Fruit fly (Drosophila melanogaster) whole organism, embryonic: ENCODE data around the gene CG34453.

Source experiments
- ATbp ChIP-seq: fragments of 200-800 bp; sonication (Bioruptor generic); optimal IDR thresholded peaks from 2 replicates; lab custom pipeline; 2017; ENCODE audit warnings: missing biosample characterization, mild to moderate bottlenecking, missing genetic modification characterization, missing genetic modification reagents
- B-H1 ChIP-seq: fragments of 200-800 bp; sonication (Bioruptor generic); IDR thresholded peaks from 3 replicates; pipeline ENCODE4 v1.3.6; 2022; ENCODE audit warnings: missing biosample characterization, missing genetic modification characterization
- CG12236 ChIP-seq: fragments of 200-800 bp; sonication (Bioruptor generic); optimal IDR thresholded peaks from 2 replicates; lab custom pipeline; 2016; ENCODE audit warnings: missing biosample characterization, missing genetic modification characterization
- CG12391 ChIP-seq: fragments of 200-800 bp; sonication (Bioruptor generic); optimal IDR thresholded peaks from 3 replicates; lab custom pipeline; 2018; ENCODE audit warnings: missing biosample characterization, mild to moderate bottlenecking, missing genetic modification characterization, moderate library complexity
- CG12659 ChIP-seq: fragments of 200-800 bp; sonication (Bioruptor generic); optimal IDR thresholded peaks from 3 replicates; lab custom pipeline; 2017; ENCODE audit warnings: mild to moderate bottlenecking, missing biosample characterization, missing genetic modification reagents, missing genetic modification characterization
- CG12942 ChIP-seq: fragments of 200-800 bp; sonication (Bioruptor generic); optimal IDR thresholded peaks from 3 replicates; lab custom pipeline; 2016; ENCODE audit warnings: missing biosample characterization, missing genetic modification characterization
- CG14710 ChIP-seq: fragments of 200-800 bp; sonication (Bioruptor generic); optimal IDR thresholded peaks from 3 replicates; lab custom pipeline; 2019; ENCODE audit warnings: missing biosample characterization, mild to moderate bottlenecking, missing genetic modification characterization, moderate library complexity
- CG17328 ChIP-seq: fragments of 200-800 bp; sonication (Bioruptor generic); IDR thresholded peaks from 2 replicates; pipeline ENCODE4 v1.3.6; 2022; ENCODE audit warnings: missing biosample characterization, missing genetic modification characterization
- CG18011 ChIP-seq: fragments of 200-800 bp; sonication (Bioruptor generic); optimal IDR thresholded peaks from 2 replicates; lab custom pipeline; 2017; ENCODE audit warnings: missing biosample characterization, missing genetic modification characterization, mild to moderate bottlenecking, moderate library complexity, missing genotype
- CG18764 ChIP-seq: fragments of 200-800 bp; sonication (Bioruptor generic); optimal IDR thresholded peaks from 3 replicates; lab custom pipeline; 2016; ENCODE audit warnings: missing biosample characterization, missing genetic modification characterization
- CG2875 ChIP-seq: fragments of 200-800 bp; sonication (Bioruptor generic); optimal IDR thresholded peaks from 2 replicates; lab custom pipeline; 2017; ENCODE audit warnings: missing biosample characterization, mild to moderate bottlenecking, missing genetic modification characterization, missing genetic modification reagents
- CG31441 ChIP-seq: fragments of 200-800 bp; sonication (Bioruptor generic); IDR thresholded peaks from 2 replicates; pipeline ENCODE4 v1.3.6; 2022; ENCODE audit warnings: missing biosample characterization, missing genetic modification characterization
- CG32767 ChIP-seq: fragments of 200-800 bp; sonication (Bioruptor generic); IDR thresholded peaks from 2 replicates; pipeline ENCODE4 v1.3.6; 2022; ENCODE audit warnings: missing biosample characterization, missing genetic modification characterization
- CG3847 ChIP-seq: fragments of 200-800 bp; sonication (Bioruptor generic); IDR thresholded peaks from 2 replicates; pipeline ENCODE4 v1.3.6; 2022; ENCODE audit warnings: missing biosample characterization, missing genetic modification characterization
- CG42726 ChIP-seq: fragments of 200-800 bp; sonication (Bioruptor generic); IDR thresholded peaks from 2 replicates; pipeline ENCODE4 v1.3.6; 2022; ENCODE audit warnings: missing biosample characterization, missing genetic modification characterization; ENCODE audit not compliant: partially characterized antibody
- CG6654 ChIP-seq: fragments of 200-800 bp; sonication (Bioruptor generic); optimal IDR thresholded peaks from 2 replicates; lab custom pipeline; 2017; ENCODE audit warnings: missing biosample characterization, mild to moderate bottlenecking, missing genetic modification characterization
- CG7357 ChIP-seq: fragments of 200-800 bp; sonication (Bioruptor generic); IDR thresholded peaks from 3 replicates; pipeline ENCODE4 v1.3.6; 2022; ENCODE audit warnings: missing biosample characterization, missing genetic modification characterization
- CG7556 ChIP-seq: fragments of 200-800 bp; sonication (Bioruptor generic); optimal IDR thresholded peaks from 2 replicates; lab custom pipeline; 2017; ENCODE audit warnings: missing biosample characterization, mild to moderate bottlenecking, missing genetic modification characterization
- CG8944 ChIP-seq: fragments of 200-800 bp; sonication (Bioruptor generic); optimal IDR thresholded peaks from 3 replicates; lab custom pipeline; 2016; ENCODE audit warnings: missing biosample characterization, missing genetic modification characterization
- CG9437 ChIP-seq: fragments of 200-800 bp; sonication (Bioruptor generic); optimal IDR thresholded peaks from 2 replicates; lab custom pipeline; 2018; ENCODE audit warnings: missing biosample characterization, mild to moderate bottlenecking, missing genetic modification characterization
- CG9932 ChIP-seq: fragments of 200-800 bp; sonication (Bioruptor generic); IDR thresholded peaks from 2 replicates; pipeline ENCODE4 v1.3.6; 2022; ENCODE audit warnings: missing biosample characterization, missing genetic modification characterization
- Camta ChIP-seq: fragments of 200-800 bp; sonication (Bioruptor generic); optimal IDR thresholded peaks from 2 replicates; lab custom pipeline; 2016; ENCODE audit warnings: missing biosample characterization, missing genetic modification characterization
- D19B ChIP-seq: fragments of 200-800 bp; sonication (Bioruptor generic); optimal IDR thresholded peaks from 2 replicates; lab custom pipeline; 2017; ENCODE audit warnings: missing biosample characterization, mild to moderate bottlenecking, missing genetic modification characterization
- Dip3 ChIP-seq: fragments of 200-800 bp; sonication (Bioruptor generic); optimal IDR thresholded peaks from 3 replicates; lab custom pipeline; 2016; ENCODE audit warnings: missing biosample characterization, missing genetic modification characterization
- Elba2 ChIP-seq: fragments of 200-800 bp; sonication (Bioruptor generic); optimal IDR thresholded peaks from 3 replicates; lab custom pipeline; 2016; ENCODE audit warnings: missing biosample characterization, missing genetic modification characterization
- Ets65A ChIP-seq: fragments of 200-800 bp; sonication (Bioruptor generic); peaks from one replicate; lab custom pipeline; 2016; ENCODE audit warnings: missing biosample characterization, missing genetic modification characterization
- H2.0 ChIP-seq: fragments of 200-800 bp; sonication (Bioruptor generic); IDR thresholded peaks from 2 replicates; pipeline ENCODE4 v1.3.6; 2022; ENCODE audit warnings: missing biosample characterization, missing genetic modification characterization
- HLH54F ChIP-seq: fragments of 200-800 bp; sonication (Bioruptor generic); optimal IDR thresholded peaks from 3 replicates; lab custom pipeline; 2016; ENCODE audit warnings: missing biosample characterization, missing genetic modification characterization
- Mes4 ChIP-seq: fragments of 200-800 bp; sonication (Bioruptor generic); optimal IDR thresholded peaks from 2 replicates; lab custom pipeline; 2016; ENCODE audit warnings: missing biosample characterization, missing genetic modification characterization
- Six4 ChIP-seq: fragments of 200-800 bp; sonication (Bioruptor generic); optimal IDR thresholded peaks from 2 replicates; lab custom pipeline; 2016; ENCODE audit warnings: missing biosample characterization, missing genetic modification characterization
- Xrp1 ChIP-seq: fragments of 200-800 bp; sonication (Bioruptor generic); IDR thresholded peaks from 2 replicates; pipeline ENCODE4 v1.3.6; 2022; ENCODE audit warnings: missing biosample characterization, missing genetic modification characterization
- crc ChIP-seq: fragments of 200-800 bp; sonication (Bioruptor generic); optimal IDR thresholded peaks from 2 replicates; lab custom pipeline; 2016; ENCODE audit warnings: missing biosample characterization, missing genetic modification characterization
- dpn ChIP-seq, 2 experiments: fragments of 200-800 bp; sonication (Bioruptor generic); optimal IDR thresholded peaks; 3 replicates each; lab custom pipeline; 2016; ENCODE audit warnings: missing biosample characterization in 2 of 2, missing genetic modification characterization in 2 of 2
- en ChIP-seq: fragments of 200-800 bp; sonication (Bioruptor generic); optimal IDR thresholded peaks from 2 replicates; lab custom pipeline; 2016; ENCODE audit warnings: missing biosample characterization, missing genetic modification characterization
- ewg ChIP-seq: fragments of 200-800 bp; sonication (Bioruptor generic); optimal IDR thresholded peaks from 3 replicates; lab custom pipeline; 2017; ENCODE audit warnings: mild to moderate bottlenecking, missing biosample characterization, missing genetic modification reagents, missing genetic modification characterization
- gce ChIP-seq: fragments of 200-800 bp; sonication (Bioruptor generic); IDR thresholded peaks from 3 replicates; pipeline ENCODE4 v1.3.6; 2022; ENCODE audit warnings: missing biosample characterization, missing genetic modification characterization
- gcm2 ChIP-seq: fragments of 200-800 bp; sonication (Bioruptor generic); optimal IDR thresholded peaks from 2 replicates; lab custom pipeline; 2016; ENCODE audit warnings: missing biosample characterization, missing genetic modification characterization
- knrl ChIP-seq: fragments of 200-800 bp; sonication (Bioruptor generic); IDR thresholded peaks from 3 replicates; pipeline ENCODE4 v1.3.6; 2022; ENCODE audit warnings: missing biosample characterization, missing genetic modification characterization; ENCODE audit not compliant: partially characterized antibody
- lola ChIP-seq, 3 experiments: fragments of >200 bp in 2 of 3; fragments of 200-800 bp in 1 of 3; sonication (Bioruptor generic) in 1 of 3; optimal IDR thresholded peaks; 2 replicates each; lab custom pipeline; 2017 to 2019; ENCODE audit warnings: missing biosample characterization in 3 of 3, missing genetic modification characterization in 3 of 3, mild to moderate bottlenecking in 1 of 3, moderate library complexity in 1 of 3
- mirr ChIP-seq: fragments of 200-800 bp; sonication (Bioruptor generic); optimal IDR thresholded peaks from 3 replicates; lab custom pipeline; 2018; ENCODE audit warnings: missing biosample characterization, mild to moderate bottlenecking, missing genetic modification characterization
- prd ChIP-seq, 3 experiments: fragments of >200 bp in 2 of 3; fragments of 200-800 bp in 1 of 3; sonication (Bioruptor generic) in 1 of 3; optimal IDR thresholded peaks in 2 of 3; IDR thresholded peaks in 1 of 3; 2 replicates in 2 of 3; 3 replicates in 1 of 3; pipeline versions ENCODE4 v1.3.6 to Lab custom; 2017 to 2022; ENCODE audit warnings: missing biosample characterization in 1 of 3, missing genetic modification characterization in 1 of 3
- sc ChIP-seq, 3 experiments: fragments of >200 bp in 2 of 3; fragments of 200-800 bp in 1 of 3; sonication (Bioruptor generic) in 1 of 3; optimal IDR thresholded peaks; 2 replicates in 2 of 3; 3 replicates in 1 of 3; lab custom pipeline; 2017; ENCODE audit warnings: mild to moderate bottlenecking in 1 of 3, missing biosample characterization in 1 of 3, missing genetic modification characterization in 1 of 3, missing genetic modification reagents in 1 of 3
- so ChIP-seq: fragments of 200-800 bp; sonication (Bioruptor generic); IDR thresholded peaks from 3 replicates; pipeline ENCODE4 v1.3.6; 2022; ENCODE audit warnings: missing biosample characterization, missing genetic modification characterization
- stwl ChIP-seq: fragments of 200-800 bp; sonication (Bioruptor generic); optimal IDR thresholded peaks from 3 replicates; lab custom pipeline; 2018; ENCODE audit warnings: missing biosample characterization, mild to moderate bottlenecking, missing genetic modification characterization, moderate library complexity
- toy ChIP-seq: fragments of 200-800 bp; sonication (Bioruptor generic); IDR thresholded peaks from 2 replicates; pipeline ENCODE4 v1.3.6; 2022; ENCODE audit warnings: missing biosample characterization, missing genetic modification characterization
- wdn ChIP-seq: fragments of 200-800 bp; sonication (Bioruptor generic); IDR thresholded peaks from 2 replicates; pipeline ENCODE4 v1.3.6; 2022; ENCODE audit warnings: missing biosample characterization, missing genetic modification characterization
- wek ChIP-seq: fragments of 200-800 bp; sonication (Bioruptor generic); optimal IDR thresholded peaks from 3 replicates; lab custom pipeline; 2018; ENCODE audit warnings: missing biosample characterization, mild to moderate bottlenecking, missing genetic modification characterization, moderate library complexity

CG34453 gene

dm6 chr3L:223019-223902 lies 9.9 kb downstream of the CG34453 start, which contains the start of the genes pyx and CG33229 (continued):
- peak; percentile 33 for TF ChIP-seq CG2875 (GFP tag; lab: Kevin White, UChicago)
- TF ChIP-seq CG12659 = peak; percentile 89
- TF ChIP-seq CG12236 (GFP tag; lab: Kevin White, UChicago) = no peak
- TF ChIP-seq CG8944 (GFP tag; lab: Kevin White, UChicago) = peak; percentile 81
- TF ChIP-seq CG31441 = peak; percentile 80; the same call in 1 of the 2 replicates
- peak; percentile 74 for TF ChIP-seq gcm2
- TF ChIP-seq CG17328 (GFP tag; lab: Robert Waterston, UW) = peak; percentile 45; the same call in 1 of the 2 replicates
- peak; percentile 60; the same call in 2 of the 3 replicates for TF ChIP-seq gce (GFP tag; lab: Robert Waterston, UW)
- TF ChIP-seq D19B (GFP tag; lab: Kevin White, UChicago) = peak; percentile 78
- peak; percentile 94 for TF ChIP-seq HLH54F (GFP tag; lab: Kevin White, UChicago)
- peak; percentile 69 for TF ChIP-seq CG6654 (GFP tag; lab: Kevin White, UChicago)
- TF ChIP-seq Elba2 (GFP tag; lab: Kevin White, UChicago) = no peak
- peak; percentile 83 for TF ChIP-seq CG9437 (GFP tag; lab: Kevin White, UChicago)
- TF ChIP-seq toy (GFP tag; lab: Robert Waterston, UW) = peak; percentile 55; the same call in 1 of the 2 replicates
- TF ChIP-seq H2.0 (GFP tag; lab: Robert Waterston, UW) = peak; percentile 75
- TF ChIP-seq Six4 (GFP tag; lab: Kevin White, UChicago) = peak; percentile 78
- peak; percentile 87 for TF ChIP-seq Dip3
- TF ChIP-seq crc (GFP tag; lab: Kevin White, UChicago) = peak; percentile 60
- peak; percentile 87 for TF ChIP-seq CG12391 (tag; lab: Kevin White, UChicago)
- peak; percentile 60; the same call in 1 of the 3 replicates for TF ChIP-seq so (GFP tag; lab: Robert Waterston, UW)
- peak; percentile 59 for TF ChIP-seq Xrp1 (GFP tag; lab: Robert Waterston, UW)
- TF ChIP-seq lola (GFP tag; optimal IDR thresholded peaks at IDR 0.05; lab: Kevin White, UChicago) = peak in 1 of 3 experiments; percentile 80
- TF ChIP-seq CG3847 (GFP tag; lab: Robert Waterston, UW) = peak; percentile 87
- TF ChIP-seq CG12942 (GFP tag; lab: Kevin White, UChicago) = peak; percentile 85
- peak; percentile 80 for TF ChIP-seq Camta (GFP tag; lab: Kevin White, UChicago)
- peak; percentile 77 for TF ChIP-seq CG7357
- TF ChIP-seq ATbp (GFP tag; lab: Kevin White, UChicago) = peak; percentile 57
- TF ChIP-seq ewg (GFP tag; lab: Kevin White, UChicago) = peak; percentile 66
- TF ChIP-seq mirr (GFP tag; lab: Kevin White, UChicago) = peak; percentile 64
- peak; percentile 99 for TF ChIP-seq Ets65A (GFP tag; lab: Kevin White, UChicago)
- TF ChIP-seq sc (optimal IDR thresholded peaks at IDR 0.05; lab: Kevin White, UChicago) = no peak
- peak; percentile 75 for TF ChIP-seq sc (GFP tag; optimal IDR thresholded peaks at IDR 0.05; lab: Kevin White, UChicago)
- peak; percentile 57 for TF ChIP-seq Mes4 (GFP tag; lab: Kevin White, UChicago)
- peak; percentile 57 for TF ChIP-seq CG18011 (GFP tag; lab: Kevin White, UChicago)
- peak; percentile 8; the same call in 1 of the 2 replicates for TF ChIP-seq CG32767 (GFP tag; lab: Robert Waterston, UW)
- TF ChIP-seq CG7556 (GFP tag; lab: Kevin White, UChicago) = peak; percentile 76
- TF ChIP-seq dpn (GFP tag; optimal IDR thresholded peaks at IDR 0.05; lab: Kevin White, UChicago) = peak; percentile 83 to 90
- TF ChIP-seq CG42726 (GFP tag; lab: Robert Waterston, UW) = no peak
- TF ChIP-seq CG14710 (tag; lab: Kevin White, UChicago) = peak; percentile 77
- peak; percentile 36 for TF ChIP-seq en (GFP tag; lab: Kevin White, UChicago)
- TF ChIP-seq knrl = no peak
- peak; percentile 94 for TF ChIP-seq CG9932 (GFP tag; lab: Robert Waterston, UW)
- TF ChIP-seq CG18764 (GFP tag; lab: Kevin White, UChicago) = peak; percentile 77
- TF ChIP-seq prd (optimal IDR thresholded peaks at IDR 0.05; lab: Kevin White, UChicago) = no peak
- TF ChIP-seq prd (GFP tag; IDR thresholded peaks at IDR 0.05; lab: Robert Waterston, UW) = peak; percentile 83
- peak; percentile 98 for TF ChIP-seq wek
- TF ChIP-seq wdn (GFP tag; lab: Robert Waterston, UW) = peak; percentile 75
- peak; percentile 60; the same call in 2 of the 3 replicates for TF ChIP-seq B-H1
- peak; percentile 2 for TF ChIP-seq stwl (tag; lab: Kevin White, UChicago)
